Fruit fly (Drosophila melanogaster) whole organism, embryonic: ENCODE data around the gene slmo.
A peak's percentile ranks its signal among the peaks of the same experiment; 100 is the strongest.

Experiments
- Antp ChIP-seq: fragments of 200-800 bp; sonication (Bioruptor generic); optimal IDR thresholded peaks from 3 replicates; lab custom pipeline; 2016; ENCODE audit warnings: missing biosample characterization, missing genetic modification characterization
- Awh ChIP-seq: fragments of 200-800 bp; sonication (Bioruptor generic); IDR thresholded peaks from 2 replicates; pipeline ENCODE4, ENCODE4 v1.3.6; 2022; ENCODE audit warnings: missing biosample characterization, missing genetic modification characterization
- Bgb ChIP-seq: fragments of 200-800 bp; sonication (Bioruptor generic); IDR thresholded peaks from 2 replicates; pipeline ENCODE4 v1.3.6; 2022; ENCODE audit warnings: missing biosample characterization, missing genetic modification characterization; ENCODE audit not compliant: partially characterized antibody
- CG10147 ChIP-seq: fragments of 200-800 bp; sonication (Bioruptor generic); optimal IDR thresholded peaks from 2 replicates; lab custom pipeline; 2019; ENCODE audit warnings: missing biosample characterization, mild to moderate bottlenecking, missing genetic modification characterization, moderate library complexity
- CG10267 ChIP-seq: fragments of 200-800 bp; sonication (Bioruptor generic); optimal IDR thresholded peaks from 2 replicates; lab custom pipeline; 2018; ENCODE audit warnings: missing biosample characterization, mild to moderate bottlenecking, missing genetic modification characterization, moderate library complexity
- CG10543 ChIP-seq: fragments of 200-800 bp; sonication (Bioruptor generic); optimal IDR thresholded peaks from 3 replicates; lab custom pipeline; 2017; ENCODE audit warnings: missing biosample characterization, mild to moderate bottlenecking, missing genetic modification characterization, moderate library complexity
- CG10654 ChIP-seq: fragments of 200-800 bp; sonication (Bioruptor generic); optimal IDR thresholded peaks from 2 replicates; lab custom pipeline; 2016; ENCODE audit warnings: missing biosample characterization, missing genetic modification characterization
- CG10959 ChIP-seq: fragments of 200-800 bp; sonication (Bioruptor generic); IDR thresholded peaks from 2 replicates; pipeline ENCODE4 v1.3.6; 2022; ENCODE audit warnings: missing biosample characterization, missing genetic modification characterization
- CG12744 ChIP-seq: fragments of 200-800 bp; sonication (Bioruptor generic); optimal IDR thresholded peaks from 2 replicates; lab custom pipeline; 2016; ENCODE audit warnings: missing biosample characterization, missing genetic modification characterization
- CG13296 ChIP-seq: fragments of 200-800 bp; sonication (Bioruptor generic); optimal IDR thresholded peaks from 3 replicates; lab custom pipeline; 2018; ENCODE audit warnings: missing biosample characterization, mild to moderate bottlenecking, missing genetic modification characterization
- CG13424 ChIP-seq: fragments of 200-800 bp; sonication (Bioruptor generic); optimal IDR thresholded peaks from 2 replicates; lab custom pipeline; 2019; ENCODE audit warnings: missing biosample characterization, mild to moderate bottlenecking, missing genetic modification characterization, moderate library complexity
- CG13775 ChIP-seq: fragments of 200-800 bp; sonication (Bioruptor generic); optimal IDR thresholded peaks from 3 replicates; lab custom pipeline; 2017; ENCODE audit warnings: missing biosample characterization, mild to moderate bottlenecking, missing genetic modification characterization
- CG14050 ChIP-seq: fragments of 200-800 bp; sonication (Bioruptor generic); IDR thresholded peaks from 3 replicates; pipeline ENCODE4 v1.3.6; 2022; ENCODE audit warnings: missing biosample characterization, missing genetic modification characterization
- CG14860 ChIP-seq: fragments of 200-800 bp; sonication (Bioruptor generic); IDR thresholded peaks from 3 replicates; pipeline ENCODE4 v1.3.6; 2022; ENCODE audit warnings: missing biosample characterization, missing genetic modification characterization; ENCODE audit not compliant: partially characterized antibody
- CG15514 ChIP-seq: fragments of 200-800 bp; sonication (Bioruptor generic); optimal IDR thresholded peaks from 3 replicates; lab custom pipeline; 2017; ENCODE audit warnings: missing biosample characterization, missing genetic modification characterization, mild to moderate bottlenecking, moderate library complexity, missing genetic modification reagents
- CG15696 ChIP-seq: fragments of 200-800 bp; sonication (Bioruptor generic); optimal IDR thresholded peaks from 2 replicates; lab custom pipeline; 2019; ENCODE audit warnings: missing biosample characterization, mild to moderate bottlenecking, missing genetic modification characterization, moderate library complexity
- CG18262 ChIP-seq: fragments of 200-800 bp; optimal IDR thresholded peaks from 3 replicates; lab custom pipeline; 2019; ENCODE audit warnings: missing biosample characterization, mild to moderate bottlenecking, missing genetic modification characterization, moderate library complexity
- CG2116 ChIP-seq: fragments of 200-800 bp; sonication (Bioruptor generic); optimal IDR thresholded peaks from 3 replicates; lab custom pipeline; 2018; ENCODE audit warnings: missing biosample characterization, mild to moderate bottlenecking, missing genetic modification characterization
- CG2875 ChIP-seq: fragments of 200-800 bp; sonication (Bioruptor generic); optimal IDR thresholded peaks from 2 replicates; lab custom pipeline; 2017; ENCODE audit warnings: missing biosample characterization, mild to moderate bottlenecking, missing genetic modification characterization, missing genetic modification reagents
- CG34376 ChIP-seq: fragments of 200-800 bp; sonication (Bioruptor generic); optimal IDR thresholded peaks from 2 replicates; lab custom pipeline; 2018; ENCODE audit warnings: missing biosample characterization, mild to moderate bottlenecking, missing genetic modification characterization
- CG4404 ChIP-seq: fragments of 200-800 bp; sonication (Bioruptor generic); IDR thresholded peaks from 2 replicates; pipeline ENCODE4 v1.3.6; 2022; ENCODE audit warnings: missing biosample characterization, missing genetic modification characterization
- CG5180 ChIP-seq: fragments of 200-800 bp; sonication (Bioruptor generic); optimal IDR thresholded peaks from 3 replicates; lab custom pipeline; 2017; ENCODE audit warnings: missing biosample characterization, missing genetic modification characterization, mild to moderate bottlenecking, moderate library complexity, missing genetic modification reagents
- CG6854 ChIP-seq: fragments of 200-800 bp; sonication (Bioruptor generic); optimal IDR thresholded peaks from 3 replicates; lab custom pipeline; 2017; ENCODE audit warnings: missing biosample characterization, mild to moderate bottlenecking, missing genetic modification characterization
- CG8281 ChIP-seq: fragments of 200-800 bp; sonication (Bioruptor generic); optimal IDR thresholded peaks from 2 replicates; lab custom pipeline; 2018; ENCODE audit warnings: missing biosample characterization, mild to moderate bottlenecking, missing genetic modification characterization, moderate library complexity
- CG9609 ChIP-seq: fragments of 200-800 bp; sonication (Bioruptor generic); optimal IDR thresholded peaks from 3 replicates; lab custom pipeline; 2016; ENCODE audit warnings: missing biosample characterization, missing genetic modification characterization
- CHES-1-like ChIP-seq: fragments of 200-800 bp; sonication (Bioruptor generic); optimal IDR thresholded peaks from 2 replicates; lab custom pipeline; 2016; ENCODE audit warnings: missing biosample characterization, missing genetic modification characterization
- Fer2 ChIP-seq: fragments of 200-800 bp; sonication (Bioruptor generic); optimal IDR thresholded peaks from 2 replicates; lab custom pipeline; 2018; ENCODE audit warnings: missing biosample characterization, mild to moderate bottlenecking, missing genetic modification characterization, moderate library complexity
- Gug ChIP-seq: fragments of 200-800 bp; sonication (Bioruptor generic); IDR thresholded peaks from 4 replicates; pipeline ENCODE4 v1.3.6; 2022; ENCODE audit warnings: missing biosample characterization, missing genetic modification characterization
- Myb ChIP-seq: fragments of 200-800 bp; sonication (Bioruptor generic); optimal IDR thresholded peaks from 2 replicates; lab custom pipeline; 2016; ENCODE audit warnings: missing biosample characterization, missing genetic modification characterization
- Optix ChIP-seq: fragments of 200-800 bp; sonication (Bioruptor generic); IDR thresholded peaks from 3 replicates; pipeline ENCODE4 v1.3.6; 2022; ENCODE audit warnings: missing biosample characterization, missing genetic modification characterization
- Rfx ChIP-seq: fragments of 200-800 bp; sonication (Bioruptor generic); IDR thresholded peaks from 2 replicates; pipeline ENCODE4 v1.3.6; 2022; ENCODE audit warnings: missing biosample characterization, missing genetic modification characterization
- Side ChIP-seq: fragments of 200-800 bp; sonication (Bioruptor generic); optimal IDR thresholded peaks from 2 replicates; lab custom pipeline; 2016; ENCODE audit warnings: missing biosample characterization, missing genetic modification characterization
- TFAM ChIP-seq: fragments of 200-800 bp; sonication (Bioruptor generic); optimal IDR thresholded peaks from 2 replicates; lab custom pipeline; 2017; ENCODE audit warnings: missing biosample characterization, missing genetic modification characterization, inconsistent platforms
- Trl ChIP-seq, 3 experiments: fragments of >200 bp in 2 of 3; fragments of 200-800 bp in 1 of 3; sonication (Bioruptor generic) in 1 of 3; optimal IDR thresholded peaks; 2 replicates in 1 of 3; 3 replicates in 2 of 3; lab custom pipeline; 2016 to 2017; ENCODE audit warnings: missing biosample characterization in 1 of 3, missing genetic modification characterization in 1 of 3
- bcd ChIP-seq: fragments of 200-800 bp; sonication (Bioruptor generic); optimal IDR thresholded peaks from 2 replicates; lab custom pipeline; 2017; ENCODE audit warnings: missing biosample characterization, mild to moderate bottlenecking, missing genetic modification characterization
- btn ChIP-seq: fragments of 200-800 bp; sonication (Bioruptor generic); optimal IDR thresholded peaks from 2 replicates; lab custom pipeline; 2016; ENCODE audit warnings: missing biosample characterization, missing genetic modification characterization
- caup ChIP-seq: fragments of 200-800 bp; sonication (Bioruptor generic); optimal IDR thresholded peaks from 3 replicates; lab custom pipeline; 2017; ENCODE audit warnings: missing biosample characterization, mild to moderate bottlenecking, missing genetic modification characterization, moderate library complexity; ENCODE audit not compliant: severe bottlenecking
- dmrt11E ChIP-seq: fragments of 200-800 bp; sonication (Bioruptor generic); optimal IDR thresholded peaks from 3 replicates; lab custom pipeline; 2018; ENCODE audit warnings: missing biosample characterization, mild to moderate bottlenecking, missing genetic modification characterization, moderate library complexity
- ems ChIP-seq: fragments of 200-800 bp; sonication (Bioruptor generic); optimal IDR thresholded peaks from 3 replicates; lab custom pipeline; 2016; ENCODE audit warnings: missing biosample characterization, missing genetic modification characterization
- eyg ChIP-seq: fragments of 200-800 bp; sonication (Bioruptor generic); optimal IDR thresholded peaks from 3 replicates; lab custom pipeline; 2016; ENCODE audit warnings: missing biosample characterization, missing genetic modification characterization
- gcm ChIP-seq: fragments of 200-800 bp; sonication (Bioruptor generic); optimal IDR thresholded peaks from 2 replicates; lab custom pipeline; 2019; ENCODE audit warnings: missing biosample characterization, mild to moderate bottlenecking, missing genetic modification characterization, moderate library complexity
- grau ChIP-seq: fragments of 200-800 bp; optimal IDR thresholded peaks from 3 replicates; lab custom pipeline; 2019; ENCODE audit warnings: missing biosample characterization, mild to moderate bottlenecking, missing genetic modification characterization, moderate library complexity
- gro ChIP-seq: fragments of 200-800 bp; sonication (Bioruptor generic); optimal IDR thresholded peaks from 2 replicates; lab custom pipeline; 2016; ENCODE audit warnings: missing biosample characterization, missing genetic modification characterization
- kni ChIP-seq: fragments of 200-800 bp; sonication (Bioruptor generic); optimal IDR thresholded peaks from 3 replicates; lab custom pipeline; 2017; ENCODE audit warnings: mild to moderate bottlenecking, missing biosample characterization, missing genetic modification reagents, missing genetic modification characterization
- p53 ChIP-seq: fragments of 200-800 bp; sonication (Bioruptor generic); optimal IDR thresholded peaks from 2 replicates; lab custom pipeline; 2016; ENCODE audit warnings: missing biosample characterization, missing genetic modification characterization
- pb ChIP-seq: fragments of 200-800 bp; sonication (Bioruptor generic); optimal IDR thresholded peaks from 3 replicates; lab custom pipeline; 2016; ENCODE audit warnings: missing biosample characterization, missing genetic modification characterization
- sisA ChIP-seq: fragments of 200-800 bp; sonication (Bioruptor generic); IDR thresholded peaks from 2 replicates; pipeline ENCODE4 v1.3.6; 2022; ENCODE audit warnings: missing biosample characterization, missing genetic modification characterization
- sug ChIP-seq: fragments of 200-800 bp; optimal IDR thresholded peaks from 2 replicates; lab custom pipeline; 2019; ENCODE audit warnings: missing biosample characterization, mild to moderate bottlenecking, missing genetic modification characterization, moderate library complexity
- tap ChIP-seq: fragments of 200-800 bp; optimal IDR thresholded peaks from 3 replicates; lab custom pipeline; 2019; ENCODE audit warnings: missing biosample characterization, mild to moderate bottlenecking, missing genetic modification characterization, moderate library complexity

slmo gene

dm6 chr2L:5997609-5998229, 50.8 kb downstream of the slmo start (continued):
- TF ChIP-seq Side (GFP tag; lab: Kevin White, UChicago) (peak; percentile 48), caup (GFP tag; lab: Kevin White, UChicago) (peak; percentile 87), btn (GFP tag; lab: Kevin White, UChicago) (peak; percentile 15), CG13424 (peak; percentile 11), CG9609 (GFP tag; lab: Kevin White, UChicago) (no peak), TFAM (GFP tag; lab: Kevin White, UChicago) (peak; percentile 15), CG10267 (peak; percentile 39), CG10959 (no peak), CG15514 (GFP tag; lab: Kevin White, UChicago) (peak; percentile 66), kni (GFP tag; lab: Kevin White, UChicago) (peak; percentile 93), CG4404 (GFP tag; lab: Robert Waterston, UW) (no peak), CG15696 (tag; lab: Kevin White, UChicago) (peak; percentile 20), Antp (GFP tag; lab: Kevin White, UChicago) (no peak), dmrt11E (tag; lab: Kevin White, UChicago) (no peak), Optix (no peak), Awh (peak; percentile 51; the same call in 1 of the 2 replicates), grau (peak; percentile 34), Fer2 (tag; lab: Kevin White, UChicago) (peak; percentile 50), CHES-1-like (GFP tag; lab: Kevin White, UChicago) (no peak), sug (tag; lab: Kevin White, UChicago) (no peak), eyg (GFP tag; lab: Kevin White, UChicago) (peak; percentile 5), CG14050 (GFP tag; lab: Robert Waterston, UW) (no peak), Rfx (peak; percentile 28; the same call in 1 of the 2 replicates), pb (GFP tag; lab: Kevin White, UChicago) (peak; percentile 46), CG12744 (no peak), Bgb (GFP tag; lab: Robert Waterston, UW) (no peak), CG10543 (GFP tag; lab: Kevin White, UChicago) (peak; percentile 72), CG5180 (peak; percentile 72), CG13775 (GFP tag; lab: Kevin White, UChicago) (peak; percentile 20), Myb (GFP tag; lab: Kevin White, UChicago) (no peak), Trl (optimal IDR thresholded peaks at IDR 0.05; lab: Kevin White, UChicago) (peak; percentile 55 to 75), Trl (GFP tag; optimal IDR thresholded peaks at IDR 0.05; lab: Kevin White, UChicago) (no peak), gcm (GFP tag; lab: Kevin White, UChicago) (peak; percentile 57), bcd (GFP tag; lab: Kevin White, UChicago) (peak; percentile 43), CG6854 (GFP tag; lab: Kevin White, UChicago) (peak; percentile 67), CG14860 (GFP tag; lab: Robert Waterston, UW) (no peak), CG8281 (tag; lab: Kevin White, UChicago) (peak; percentile 33), CG10147 (GFP tag; lab: Kevin White, UChicago) (peak; percentile 29), tap (tag; lab: Kevin White, UChicago) (peak; percentile 20), Gug (GFP tag; lab: Robert Waterston, UW) (no peak), sisA (GFP tag; lab: Robert Waterston, UW) (no peak), gro (GFP tag; lab: Kevin White, UChicago) (no peak), CG13296 (GFP tag; lab: Kevin White, UChicago) (peak; percentile 83), CG18262 (tag; lab: Kevin White, UChicago) (peak; percentile 46), ems (no peak), CG10654 (GFP tag; lab: Kevin White, UChicago) (no peak), CG2875 (GFP tag; lab: Kevin White, UChicago) (peak; percentile 49), CG2116 (GFP tag; lab: Kevin White, UChicago) (peak; percentile 12), CG34376 (GFP tag; lab: Kevin White, UChicago) (peak; percentile 82), p53 (GFP tag; lab: Kevin White, UChicago) (no peak)
